Worm (Caenorhabditis elegans) whole organism, L1 larva: ENCODE data around the gene W07G4.2.

Source experiments
- C34B4.2 ChIP-seq: sonication (generic microtip); optimal IDR thresholded peaks from 2 replicates; lab custom pipeline; 2017; ENCODE audit warnings: mild to moderate bottlenecking, missing genetic modification characterization, missing compliant biosample characterization
- F16B12.6 ChIP-seq: fragments of 150-350 bp; optimal IDR thresholded peaks from 2 replicates; lab custom pipeline; 2014; ENCODE audit warnings: missing biosample characterization, missing genetic modification characterization
- aha-1 ChIP-seq: fragments of 150-350 bp; optimal IDR thresholded peaks from 2 replicates; lab custom pipeline; 2014; ENCODE audit warnings: missing biosample characterization, missing genetic modification characterization
- aly-2 ChIP-seq: fragments of 150-350 bp; optimal IDR thresholded peaks from 2 replicates; lab custom pipeline; 2014; ENCODE audit warnings: missing biosample characterization, missing genetic modification characterization
- ceh-8 ChIP-seq: fragments of 200-800 bp; sonication (Bioruptor generic); optimal IDR thresholded peaks from 2 replicates; lab custom pipeline; 2018; ENCODE audit warnings: mild to moderate bottlenecking, missing genetic modification characterization, moderate library complexity, missing compliant biosample characterization
- ceh-82 ChIP-seq, 3 experiments: fragments of 150-350 bp in 1 of 3; sonication (generic microtip) in 2 of 3; optimal IDR thresholded peaks; 2 replicates each; lab custom pipeline; 2014 to 2017; ENCODE audit warnings: missing biosample characterization in 3 of 3, missing genetic modification characterization in 3 of 3
- ceh-88 ChIP-seq: fragments of 200-800 bp; sonication (Bioruptor generic); IDR thresholded peaks from 2 replicates; pipeline ENCODE4 v1.3.6; 2022; ENCODE audit warnings: missing genetic modification characterization, missing compliant biosample characterization
- ces-1 ChIP-seq: fragments of 150-350 bp; optimal IDR thresholded peaks from 2 replicates; lab custom pipeline; 2014; ENCODE audit warnings: missing biosample characterization, missing genetic modification reagents, missing genetic modification characterization
- dsc-1 ChIP-seq: sonication (generic microtip); optimal IDR thresholded peaks from 2 replicates; lab custom pipeline; 2016; ENCODE audit warnings: mild to moderate bottlenecking, missing genetic modification characterization, missing compliant biosample characterization
- efl-3 ChIP-seq: fragments of 200-800 bp; sonication (Bioruptor generic); optimal IDR thresholded peaks from 2 replicates; lab custom pipeline; 2018; ENCODE audit warnings: mild to moderate bottlenecking, missing genetic modification characterization, missing compliant biosample characterization
- egl-13 ChIP-seq: sonication (generic microtip); optimal IDR thresholded peaks from 2 replicates; lab custom pipeline; 2016; ENCODE audit warnings: missing genotype, missing genetic modification reagents, missing genetic modification characterization, missing compliant biosample characterization
- elt-2 ChIP-seq: sonication (generic microtip); optimal IDR thresholded peaks from 2 replicates; lab custom pipeline; 2016; ENCODE audit warnings: missing genetic modification characterization, mild to moderate bottlenecking, inconsistent platforms, missing compliant biosample characterization, missing genetic modification reagents
- elt-3 ChIP-seq, 6 experiments: fragments of 150-350 bp in 1 of 6; sonication (generic microtip); optimal IDR thresholded peaks; 2 replicates each; lab custom pipeline; 2017 to 2018; ENCODE audit warnings: missing biosample characterization in 6 of 6, missing genetic modification characterization in 6 of 6, inconsistent platforms in 1 of 6
- grh-1 ChIP-seq: fragments of 200-800 bp; sonication (Bioruptor generic); IDR thresholded peaks from 2 replicates; pipeline ENCODE4 v1.3.6; 2022; ENCODE audit warnings: missing genetic modification reagents, missing genetic modification characterization, missing compliant biosample characterization
- hlh-17 ChIP-seq: fragments of 200-800 bp; sonication (Bioruptor generic); optimal IDR thresholded peaks from 2 replicates; lab custom pipeline; 2018; ENCODE audit warnings: missing genetic modification characterization, mild to moderate bottlenecking, missing compliant biosample characterization, moderate library complexity, borderline replicate concordance
- hlh-4 ChIP-seq: sonication (generic microtip); optimal IDR thresholded peaks from 2 replicates; lab custom pipeline; 2016; ENCODE audit warnings: mild to moderate bottlenecking, missing genetic modification characterization, missing compliant biosample characterization
- hpl-2 ChIP-seq: fragments of 150-350 bp; optimal IDR thresholded peaks from 2 replicates; lab custom pipeline; 2014; ENCODE audit warnings: missing biosample characterization, missing genetic modification reagents, missing genetic modification characterization
- irx-1 ChIP-seq: sonication (generic microtip); optimal IDR thresholded peaks from 2 replicates; lab custom pipeline; 2016; ENCODE audit warnings: missing genetic modification characterization, missing compliant biosample characterization
- isw-1 ChIP-seq: fragments of 200-800 bp; sonication (Bioruptor generic); IDR thresholded peaks from 2 replicates; pipeline ENCODE4 v1.3.6; 2022; ENCODE audit warnings: missing genetic modification characterization, missing compliant biosample characterization
- lin-14 ChIP-seq: fragments of 200-800 bp; sonication (Bioruptor generic); optimal IDR thresholded peaks from 2 replicates; lab custom pipeline; 2018; ENCODE audit warnings: mild to moderate bottlenecking, missing genetic modification characterization, moderate library complexity, missing compliant biosample characterization
- lin-35 ChIP-seq, 2 experiments: fragments of 150-350 bp; optimal IDR thresholded peaks; 2 replicates each; lab custom pipeline; 2014; ENCODE audit warnings: missing biosample characterization in 2 of 2, missing genetic modification characterization in 2 of 2, missing genetic modification reagents in 2 of 2
- lir-3 ChIP-seq: sonication (generic microtip); optimal IDR thresholded peaks from 2 replicates; lab custom pipeline; 2016; ENCODE audit warnings: mild to moderate bottlenecking, missing genetic modification characterization, moderate library complexity, missing compliant biosample characterization; ENCODE audit not compliant: poor library complexity
- mdl-1 ChIP-seq, 2 experiments: fragments of 150-350 bp; optimal IDR thresholded peaks; 2 replicates each; lab custom pipeline; 2014 to 2017; ENCODE audit warnings: missing biosample characterization in 2 of 2, missing genetic modification characterization in 2 of 2, inconsistent platforms in 1 of 2
- mep-1 ChIP-seq: fragments of 150-350 bp; optimal IDR thresholded peaks from 2 replicates; lab custom pipeline; 2014; ENCODE audit warnings: missing biosample characterization, missing genetic modification characterization
- nhr-11 ChIP-seq: fragments of 150-350 bp; optimal IDR thresholded peaks from 2 replicates; lab custom pipeline; 2014; ENCODE audit warnings: missing biosample characterization, missing genetic modification characterization
- nhr-12 ChIP-seq: sonication (generic microtip); optimal IDR thresholded peaks from 2 replicates; lab custom pipeline; 2017; ENCODE audit warnings: missing biosample characterization, missing genetic modification characterization
- nhr-20 ChIP-seq: sonication (generic microtip); optimal IDR thresholded peaks from 2 replicates; lab custom pipeline; 2016; ENCODE audit warnings: mild to moderate bottlenecking, missing genetic modification characterization, missing compliant biosample characterization
- nhr-237 ChIP-seq: fragments of 150-350 bp; optimal IDR thresholded peaks from 2 replicates; lab custom pipeline; 2014; ENCODE audit warnings: missing biosample characterization, missing genetic modification characterization
- nhr-28 ChIP-seq: fragments of 150-350 bp; optimal IDR thresholded peaks from 2 replicates; lab custom pipeline; 2014; ENCODE audit warnings: missing biosample characterization, missing genetic modification characterization
- nhr-47 ChIP-seq: sonication (generic microtip); optimal IDR thresholded peaks from 2 replicates; lab custom pipeline; 2016; ENCODE audit warnings: mild to moderate bottlenecking, missing genetic modification characterization, moderate library complexity, missing compliant biosample characterization
- nhr-71 ChIP-seq: sonication (generic microtip); optimal IDR thresholded peaks from 2 replicates; lab custom pipeline; 2016; ENCODE audit warnings: mild to moderate bottlenecking, missing genetic modification characterization, moderate library complexity, missing compliant biosample characterization
- nhr-77 ChIP-seq: fragments of 150-350 bp; optimal IDR thresholded peaks from 2 replicates; lab custom pipeline; 2014; ENCODE audit warnings: missing biosample characterization, missing genetic modification characterization
- nhr-85 ChIP-seq: sonication (generic microtip); peaks from one replicate; lab custom pipeline; 2016; ENCODE audit warnings: missing genetic modification characterization, inconsistent platforms, missing compliant biosample characterization
- nhr-90 ChIP-seq: sonication (generic microtip); optimal IDR thresholded peaks from 2 replicates; lab custom pipeline; 2016; ENCODE audit warnings: mild to moderate bottlenecking, missing genetic modification characterization, missing compliant biosample characterization; ENCODE audit not compliant: poor library complexity
- pag-3 ChIP-seq: sonication (generic microtip); optimal IDR thresholded peaks from 2 replicates; lab custom pipeline; 2017; ENCODE audit warnings: missing genetic modification characterization, mild to moderate bottlenecking, missing compliant biosample characterization, antibody characterized with exemption, borderline replicate concordance; ENCODE audit not compliant: insufficient read depth
- pax-3 ChIP-seq: fragments of 200-800 bp; sonication (Bioruptor generic); optimal IDR thresholded peaks from 2 replicates; lab custom pipeline; 2018; ENCODE audit warnings: mild to moderate bottlenecking, missing genetic modification characterization, moderate library complexity, missing compliant biosample characterization
- pqm-1 ChIP-seq: sonication (generic microtip); optimal IDR thresholded peaks from 3 replicates; lab custom pipeline; 2017; ENCODE audit warnings: missing biosample characterization, missing genetic modification characterization
- rnt-1 ChIP-seq: sonication (generic microtip); optimal IDR thresholded peaks from 2 replicates; lab custom pipeline; 2016; ENCODE audit warnings: mild to moderate bottlenecking, missing genetic modification characterization, moderate library complexity, missing compliant biosample characterization
- skn-1 ChIP-seq: fragments of 150-350 bp; optimal IDR thresholded peaks from 2 replicates; lab custom pipeline; 2014; ENCODE audit warnings: missing biosample characterization, missing genetic modification characterization
- snpc-4 ChIP-seq: fragments of 150-350 bp; optimal IDR thresholded peaks from 2 replicates; lab custom pipeline; 2014; ENCODE audit warnings: missing biosample characterization, missing genetic modification characterization
- sox-4 ChIP-seq: sonication (generic microtip); optimal IDR thresholded peaks from 2 replicates; lab custom pipeline; 2016; ENCODE audit warnings: missing genetic modification characterization, missing compliant biosample characterization
- sup-37 ChIP-seq: fragments of 200-800 bp; sonication (Bioruptor generic); optimal IDR thresholded peaks from 2 replicates; lab custom pipeline; 2018; ENCODE audit warnings: mild to moderate bottlenecking, missing genetic modification characterization, missing compliant biosample characterization
- swsn-7 ChIP-seq: sonication (generic microtip); optimal IDR thresholded peaks from 2 replicates; lab custom pipeline; 2016; ENCODE audit warnings: missing genetic modification characterization, missing compliant biosample characterization
- tbx-2 ChIP-seq: sonication (generic microtip); optimal IDR thresholded peaks from 2 replicates; lab custom pipeline; 2016; ENCODE audit warnings: missing genetic modification characterization, missing compliant biosample characterization
- tlp-1 ChIP-seq: fragments of 150-350 bp; optimal IDR thresholded peaks from 2 replicates; lab custom pipeline; 2014; ENCODE audit warnings: missing biosample characterization, missing genetic modification characterization
- unc-86 ChIP-seq: sonication (generic microtip); optimal IDR thresholded peaks from 2 replicates; lab custom pipeline; 2016; ENCODE audit warnings: missing genetic modification characterization, missing compliant biosample characterization
- unc-98 ChIP-seq: fragments of 200-800 bp; sonication (Bioruptor generic); IDR thresholded peaks from 2 replicates; pipeline ENCODE4 v1.3.6; 2022; ENCODE audit warnings: missing genetic modification characterization, missing compliant biosample characterization
- vab-15 ChIP-seq: sonication (generic microtip); optimal IDR thresholded peaks from 2 replicates; lab custom pipeline; 2017; ENCODE audit warnings: missing genotype, mild to moderate bottlenecking, missing genetic modification characterization, missing compliant biosample characterization
- zag-1 ChIP-seq: fragments of 150-350 bp; optimal IDR thresholded peaks from 2 replicates; lab custom pipeline; 2014; ENCODE audit warnings: missing biosample characterization, missing genetic modification characterization
- zip-4 ChIP-seq: fragments of 200-800 bp; sonication (Bioruptor generic); optimal IDR thresholded peaks from 2 replicates; lab custom pipeline; 2018; ENCODE audit warnings: mild to moderate bottlenecking, missing genetic modification characterization, moderate library complexity, missing compliant biosample characterization
- ztf-11 ChIP-seq, 2 experiments: sonication (generic microtip); optimal IDR thresholded peaks; 2 replicates each; lab custom pipeline; 2016 to 2017; ENCODE audit warnings: missing genetic modification characterization in 2 of 2, missing biosample characterization in 1 of 2, missing compliant biosample characterization in 1 of 2
- ztf-4 ChIP-seq: fragments of 150-350 bp; optimal IDR thresholded peaks from 2 replicates; lab custom pipeline; 2014; ENCODE audit warnings: missing biosample characterization, missing genetic modification characterization

W07G4.2 gene

ce11 chrV:13081197-13081747, 44.9 kb upstream of the W07G4.2 start (continued):
- TF ChIP-seq lin-35 (GFP tag; optimal IDR thresholded peaks at IDR 0.05; lab: Kevin White, UChicago) (peak; percentile 5 to 71), dsc-1 (no peak), nhr-85 (peak; percentile 100), lir-3 (tag; lab: Kevin White, UChicago) (peak; percentile 45), hlh-17 (GFP tag; lab: Kevin White, UChicago) (no peak), F16B12.6 (tag; lab: Kevin White, UChicago) (no peak), tlp-1 (tag; lab: Kevin White, UChicago) (no peak), nhr-20 (tag; lab: Kevin White, UChicago) (peak; percentile 99), ztf-4 (peak; percentile 69), vab-15 (peak; percentile 74), nhr-71 (peak; percentile 97), hlh-4 (no peak), aha-1 (tag; lab: Kevin White, UChicago) (no peak), elt-3 (tag; optimal IDR thresholded peaks at IDR 0.05; lab: Kevin White, UChicago) (peak in 5 of 6 experiments; percentile 86 to 100 (median 96)), lin-14 (GFP tag; lab: Kevin White, UChicago) (peak; percentile 96), efl-3 (peak; percentile 91), elt-2 (tag; lab: Kevin White, UChicago) (peak; percentile 62), nhr-47 (tag; lab: Kevin White, UChicago) (peak; percentile 77), aly-2 (tag; lab: Kevin White, UChicago) (no peak), nhr-28 (tag; lab: Kevin White, UChicago) (no peak), nhr-11 (peak; percentile 47), snpc-4 (tag; lab: Kevin White, UChicago) (no peak), nhr-90 (peak; percentile 94), ztf-11 (tag; optimal IDR thresholded peaks at IDR 0.05; lab: Kevin White, UChicago) (no peak), ces-1 (no peak), unc-86 (tag; lab: Kevin White, UChicago) (no peak), mep-1 (tag; lab: Kevin White, UChicago) (peak; percentile 75), skn-1 (tag; lab: Kevin White, UChicago) (no peak), sup-37 (GFP tag; lab: Kevin White, UChicago) (no peak), sox-4 (tag; lab: Kevin White, UChicago) (no peak), ceh-82 (tag; optimal IDR thresholded peaks at IDR 0.05; lab: Kevin White, UChicago) (peak in 2 of 3 experiments; percentile 2 to 25), isw-1 (GFP tag; lab: Robert Waterston, UW) (no peak), zag-1 (tag; lab: Kevin White, UChicago) (no peak), C34B4.2 (no peak), ceh-8 (GFP tag; lab: Kevin White, UChicago) (no peak), nhr-12 (tag; lab: Kevin White, UChicago) (no peak), ceh-88 (peak; percentile 44; the same call in 1 of the 2 replicates), grh-1 (peak; percentile 100), pax-3 (tag; lab: Kevin White, UChicago) (no peak), irx-1 (tag; lab: Kevin White, UChicago) (peak; percentile 87), rnt-1 (no peak), nhr-77 (tag; lab: Kevin White, UChicago) (peak; percentile 36), pag-3 (peak; percentile 60), egl-13 (tag; lab: Kevin White, UChicago) (no peak), swsn-7 (tag; lab: Kevin White, UChicago) (peak; percentile 1), pqm-1 (tag; lab: Kevin White, UChicago) (no peak), hpl-2 (no peak), nhr-237 (tag; lab: Kevin White, UChicago) (no peak), tbx-2 (tag; lab: Kevin White, UChicago) (peak; percentile 89), unc-98 (GFP tag; lab: Robert Waterston, UW) (no peak), mdl-1 (tag; optimal IDR thresholded peaks at IDR 0.05; lab: Kevin White, UChicago) (peak; percentile 34 to 84), zip-4 (GFP tag; lab: Kevin White, UChicago) (no peak)
